Worm (Caenorhabditis elegans) whole organism, L2 larva: Measurements from ENCODE around the gene mtch-1.

Source experiments
- C34F6.9 ChIP-seq: fragments of 150-350 bp; optimal IDR thresholded peaks from 2 replicates; lab custom pipeline; 2014; ENCODE audit warnings: missing biosample characterization, missing genetic modification characterization
- F13H6.1 ChIP-seq: sonication (generic microtip); optimal IDR thresholded peaks from 2 replicates; lab custom pipeline; 2016; ENCODE audit warnings: missing genetic modification characterization, missing compliant biosample characterization
- R02D3.7 ChIP-seq: fragments of 150-350 bp; optimal IDR thresholded peaks from 2 replicates; lab custom pipeline; 2014; ENCODE audit warnings: missing biosample characterization, missing genetic modification characterization
- alr-1 ChIP-seq: fragments of 150-350 bp; optimal IDR thresholded peaks from 2 replicates; lab custom pipeline; 2014; ENCODE audit warnings: missing biosample characterization, missing genetic modification characterization
- aly-2 ChIP-seq: fragments of 150-350 bp; optimal IDR thresholded peaks from 2 replicates; lab custom pipeline; 2014; ENCODE audit warnings: missing biosample characterization, missing genetic modification characterization
- ama-1 ChIP-seq: fragments of 150-350 bp; optimal IDR thresholded peaks from 2 replicates; lab custom pipeline; 2018; ENCODE audit warnings: inconsistent platforms
- blmp-1 ChIP-seq: sonication (generic microtip); optimal IDR thresholded peaks from 2 replicates; lab custom pipeline; 2017; ENCODE audit warnings: missing genetic modification characterization, mild to moderate bottlenecking, missing compliant biosample characterization, antibody characterized with exemption, moderate library complexity; ENCODE audit not compliant: insufficient read depth
- ceh-16 ChIP-seq: fragments of 150-350 bp; optimal IDR thresholded peaks from 2 replicates; lab custom pipeline; 2014; ENCODE audit warnings: missing biosample characterization, missing genetic modification characterization
- ceh-82 ChIP-seq: fragments of 150-350 bp; optimal IDR thresholded peaks from 2 replicates; lab custom pipeline; 2014; ENCODE audit warnings: missing biosample characterization, missing genetic modification characterization
- crh-2 ChIP-seq: sonication (generic microtip); optimal IDR thresholded peaks from 2 replicates; lab custom pipeline; 2017; ENCODE audit warnings: missing biosample characterization, missing genetic modification characterization
- dmd-4 ChIP-seq: sonication (generic microtip); optimal IDR thresholded peaks from 2 replicates; lab custom pipeline; 2017; ENCODE audit warnings: missing biosample characterization, missing genetic modification characterization
- egl-27 ChIP-seq: sonication (generic microtip); optimal IDR thresholded peaks from 3 replicates; lab custom pipeline; 2017; ENCODE audit warnings: missing biosample characterization, missing genetic modification reagents, missing genetic modification characterization
- elt-1 ChIP-seq: fragments of 150-350 bp; optimal IDR thresholded peaks from 2 replicates; lab custom pipeline; 2014; ENCODE audit warnings: missing biosample characterization, missing genetic modification characterization
- elt-3 ChIP-seq: sonication (generic microtip); optimal IDR thresholded peaks from 2 replicates; lab custom pipeline; 2017; ENCODE audit warnings: missing biosample characterization, missing genetic modification characterization
- gmeb-1 ChIP-seq: fragments of 150-350 bp; optimal IDR thresholded peaks from 2 replicates; lab custom pipeline; 2014; ENCODE audit warnings: missing biosample characterization, missing genetic modification characterization
- lin-39 ChIP-seq: fragments of 150-350 bp; optimal IDR thresholded peaks from 2 replicates; lab custom pipeline; 2014; ENCODE audit warnings: missing biosample characterization, missing genetic modification reagents, missing genetic modification characterization
- lsy-2 ChIP-seq, 2 experiments: fragments of 150-350 bp in 1 of 2; sonication (generic microtip) in 1 of 2; optimal IDR thresholded peaks; 2 replicates each; lab custom pipeline; 2014 to 2017; ENCODE audit warnings: missing biosample characterization in 2 of 2, missing genetic modification characterization in 2 of 2
- mab-5 ChIP-seq: fragments of 150-350 bp; optimal IDR thresholded peaks from 2 replicates; lab custom pipeline; 2014; ENCODE audit warnings: missing biosample characterization, missing genetic modification characterization
- mbf-1 ChIP-seq: sonication (generic microtip); optimal IDR thresholded peaks from 2 replicates; lab custom pipeline; 2017; ENCODE audit warnings: missing biosample characterization, missing genetic modification characterization
- mdl-1 ChIP-seq, 2 experiments: fragments of 150-350 bp in 1 of 2; sonication (generic microtip) in 1 of 2; optimal IDR thresholded peaks; 2 replicates each; lab custom pipeline; 2017; ENCODE audit warnings: missing biosample characterization in 2 of 2, missing genetic modification characterization in 2 of 2
- nhr-10 ChIP-seq: sonication (generic microtip); optimal IDR thresholded peaks from 2 replicates; lab custom pipeline; 2017; ENCODE audit warnings: missing biosample characterization, missing genetic modification characterization
- nhr-11 ChIP-seq: fragments of 150-350 bp; optimal IDR thresholded peaks from 2 replicates; lab custom pipeline; 2014; ENCODE audit warnings: missing biosample characterization, missing genetic modification characterization
- nhr-12 ChIP-seq: fragments of 150-350 bp; optimal IDR thresholded peaks from 2 replicates; lab custom pipeline; 2014; ENCODE audit warnings: missing biosample characterization, missing genetic modification characterization
- nhr-21 ChIP-seq: fragments of 150-350 bp; optimal IDR thresholded peaks from 2 replicates; lab custom pipeline; 2014; ENCODE audit warnings: missing biosample characterization, missing genetic modification characterization
- nhr-23 ChIP-seq: fragments of 150-350 bp; optimal IDR thresholded peaks from 2 replicates; lab custom pipeline; 2014; ENCODE audit warnings: missing biosample characterization, missing genetic modification reagents, missing genetic modification characterization
- nhr-25 ChIP-seq: fragments of 150-350 bp; sonication (generic microtip); optimal IDR thresholded peaks from 3 replicates; lab custom pipeline; 2014; ENCODE audit warnings: missing biosample characterization, missing genetic modification characterization
- nhr-6 ChIP-seq: fragments of 150-350 bp; optimal IDR thresholded peaks from 2 replicates; lab custom pipeline; 2014; ENCODE audit warnings: missing biosample characterization, missing genetic modification characterization
- nhr-77 ChIP-seq: fragments of 150-350 bp; optimal IDR thresholded peaks from 2 replicates; lab custom pipeline; 2014; ENCODE audit warnings: missing biosample characterization, missing genetic modification characterization
- peb-1 ChIP-seq: fragments of 150-350 bp; optimal IDR thresholded peaks from 2 replicates; lab custom pipeline; 2014; ENCODE audit warnings: missing biosample characterization, missing genetic modification characterization
- sem-4 ChIP-seq: fragments of 150-350 bp; optimal IDR thresholded peaks from 2 replicates; lab custom pipeline; 2014; ENCODE audit warnings: missing biosample characterization, missing genetic modification reagents, missing genetic modification characterization
- skn-1 ChIP-seq: sonication (generic microtip); optimal IDR thresholded peaks from 2 replicates; lab custom pipeline; 2017; ENCODE audit warnings: missing biosample characterization, missing genetic modification characterization
- sma-3 ChIP-seq: sonication (generic microtip); optimal IDR thresholded peaks from 2 replicates; lab custom pipeline; 2016; ENCODE audit warnings: missing genetic modification reagents, missing genetic modification characterization, missing compliant biosample characterization
- snpc-4 ChIP-seq: fragments of 150-350 bp; optimal IDR thresholded peaks from 2 replicates; lab custom pipeline; 2014; ENCODE audit warnings: missing biosample characterization, missing genetic modification characterization
- unc-55 ChIP-seq: fragments of 150-350 bp; sonication (generic microtip); optimal IDR thresholded peaks from 3 replicates; lab custom pipeline; 2014; ENCODE audit warnings: missing biosample characterization, missing genetic modification reagents, missing genetic modification characterization
- unc-62 ChIP-seq: fragments of 150-350 bp; optimal IDR thresholded peaks from 2 replicates; lab custom pipeline; 2014; ENCODE audit warnings: missing biosample characterization, missing genetic modification reagents, missing genetic modification characterization
- ztf-1 ChIP-seq: fragments of 200-800 bp; sonication (Bioruptor generic); conservative IDR thresholded peaks from 2 replicates; pipeline ENCODE4 v1.3.6; 2022; ENCODE audit warnings: missing genetic modification characterization, missing compliant biosample characterization
- ztf-4 ChIP-seq: fragments of 150-350 bp; optimal IDR thresholded peaks from 2 replicates; lab custom pipeline; 2014; ENCODE audit warnings: missing biosample characterization, missing genetic modification characterization

mtch-1 gene

ce11 chrII:7404001-7404400 lies 30.0 kb upstream of the mtch-1 start:
- no peak for TF ChIP-seq nhr-77
- TF ChIP-seq ztf-4 (tag; lab: Kevin White, UChicago): no peak
- no peak for TF ChIP-seq ceh-82 (tag; lab: Kevin White, UChicago)
- no peak for TF ChIP-seq mab-5 (tag; lab: Kevin White, UChicago)
- TF ChIP-seq nhr-25: peak; percentile 94
- TF ChIP-seq unc-55 (GFP tag; lab: Kevin White, UChicago): no peak
- no peak for TF ChIP-seq nhr-23 (tag; lab: Kevin White, UChicago)
- TF ChIP-seq F13H6.1: peak; percentile 3
- TF ChIP-seq nhr-11 (tag; lab: Kevin White, UChicago): no peak
- TF ChIP-seq crh-2 (tag; lab: Kevin White, UChicago): no peak
- TF ChIP-seq mbf-1 (tag; lab: Kevin White, UChicago): no peak
- TF ChIP-seq elt-1 (tag; lab: Kevin White, UChicago): no peak
- TF ChIP-seq skn-1: no peak
- no peak for TF ChIP-seq ztf-1 (GFP tag; lab: Robert Waterston, UW)
- TF ChIP-seq blmp-1 (tag; lab: Kevin White, UChicago): peak; percentile 86
- no peak for TF ChIP-seq lin-39 (tag; lab: Kevin White, UChicago)
- TF ChIP-seq sma-3 (GFP tag; lab: Kevin White, UChicago): no peak
- TF ChIP-seq elt-3 (tag; lab: Kevin White, UChicago): no peak
- no peak for TF ChIP-seq gmeb-1 (tag; lab: Kevin White, UChicago)

- TF ChIP-seq alr-1 (tag; lab: Kevin White, UChicago): no peak
- TF ChIP-seq R02D3.7 (tag; lab: Kevin White, UChicago): no peak
- no peak for TF ChIP-seq crh-2 (tag; lab: Kevin White, UChicago)
Observed at ce11 chrII:7402625-7403024, 28.7 kb upstream of the mtch-1 start, which contains the start of gene nas-7. Gene nas-7 (minus strand): TSS chrII:7402725.

- no peak for TF ChIP-seq mdl-1 (tag; optimal IDR thresholded peaks at IDR 0.05; lab: Kevin White, UChicago)
- no peak for TF ChIP-seq nhr-12
- TF ChIP-seq elt-3 (tag; lab: Kevin White, UChicago): no peak
- no peak for TF ChIP-seq sem-4
- no peak for TF ChIP-seq peb-1
- no peak for TF ChIP-seq unc-62 (GFP tag; lab: Kevin White, UChicago)
- no peak for TF ChIP-seq nhr-10 (tag; lab: Kevin White, UChicago)
- no peak for TF ChIP-seq nhr-6 (tag; lab: Kevin White, UChicago)
- TF ChIP-seq C34F6.9 (tag; lab: Kevin White, UChicago): no peak
- TF ChIP-seq aly-2 (tag; lab: Kevin White, UChicago): no peak
Observed at ce11 chrII:7398712-7399111, 24.7 kb upstream of the mtch-1 start, which contains the start of gene C07D10.1. Gene C07D10.1 (plus strand): TSS chrII:7399012.

- TF ChIP-seq nhr-77: no peak
- no peak for TF ChIP-seq elt-3 (tag; lab: Kevin White, UChicago)
- TF ChIP-seq sma-3 (GFP tag; lab: Kevin White, UChicago): peak; percentile 33
- no peak for TF ChIP-seq skn-1
- no peak for TF ChIP-seq unc-55 (GFP tag; lab: Kevin White, UChicago)
- no peak for TF ChIP-seq nhr-6 (tag; lab: Kevin White, UChicago)
- peak; percentile 25 for TF ChIP-seq nhr-25
- TF ChIP-seq lsy-2 (tag; optimal IDR thresholded peaks at IDR 0.05; lab: Kevin White, UChicago): peak in 1 of 2 experiments; percentile 17
- peak; percentile 24 for TF ChIP-seq nhr-21
- no peak for TF ChIP-seq crh-2 (tag; lab: Kevin White, UChicago)
- TF ChIP-seq dmd-4: no peak
- no peak for TF ChIP-seq R02D3.7 (tag; lab: Kevin White, UChicago)
- TF ChIP-seq ceh-16 (tag; lab: Kevin White, UChicago): no peak
- peak; percentile 0 for TF ChIP-seq ama-1 (lab: Kevin White, UChicago)
- TF ChIP-seq snpc-4: no peak
- TF ChIP-seq mbf-1 (tag; lab: Kevin White, UChicago): no peak
- no peak for TF ChIP-seq egl-27
- peak; percentile 28 for TF ChIP-seq sem-4
Observed at ce11 chrII:7397273-7397840, 23.4 kb upstream of the mtch-1 start.
